In the genomic region with DNA sequence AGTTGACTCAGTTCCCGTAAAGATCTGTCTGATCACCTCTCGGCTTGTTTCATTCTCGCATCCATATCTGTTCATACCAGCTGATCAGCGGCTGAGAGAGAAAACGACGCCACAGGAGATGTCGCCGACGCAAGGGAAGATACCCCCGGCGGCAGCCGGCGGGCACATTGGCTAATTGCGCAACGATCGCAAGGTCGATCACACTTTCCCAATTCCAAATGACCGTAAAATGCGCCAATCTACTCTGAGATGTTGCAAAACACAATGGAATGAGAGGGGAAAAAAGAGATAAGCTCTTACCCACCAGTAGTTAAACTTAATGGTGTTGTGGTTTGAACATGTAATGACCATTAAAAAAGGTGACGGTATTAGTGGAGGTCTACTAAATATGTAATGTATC, we compare ENCODE assay signal across 8 worm cellular contexts.
A peak's percentile ranks its signal among the peaks of the same experiment; 100 is the strongest.
TF ChIP-seq lines count a peak whose summit lies in the region.

No protein-coding gene starts in this region.

TF ChIP-seq in whole organism, L1 larva, 84 proteins besides CTCF, POLR2A, EP300 and RAD21 (continues in another document):
- no peak for TF ChIP-seq mab-9 (GFP tag; IDR thresholded peaks at IDR 0.05; lab: Robert Waterston, UW)
- no peak for TF ChIP-seq mep-1 (tag; optimal IDR thresholded peaks at IDR 0.05; lab: Kevin White, UChicago)
- no peak for TF ChIP-seq sup-37 (GFP tag; optimal IDR thresholded peaks at IDR 0.05; lab: Kevin White, UChicago)
- peak; percentile 65 for TF ChIP-seq unc-130 (tag; optimal IDR thresholded peaks at IDR 0.05; lab: Kevin White, UChicago)
- no peak for TF ChIP-seq zip-4 (GFP tag; optimal IDR thresholded peaks at IDR 0.05; lab: Kevin White, UChicago)
- no peak for TF ChIP-seq fkh-4 (tag; optimal IDR thresholded peaks at IDR 0.05; lab: Kevin White, UChicago; ENCODE audit: borderline replicate concordance)
- TF ChIP-seq ceh-90 (tag; optimal IDR thresholded peaks at IDR 0.05; lab: Kevin White, UChicago): no peak
- TF ChIP-seq ceh-82 (tag; optimal IDR thresholded peaks at IDR 0.05; lab: Kevin White, UChicago): no peak
- no peak for TF ChIP-seq fos-1 (tag; optimal IDR thresholded peaks at IDR 0.05; lab: Kevin White, UChicago)
- TF ChIP-seq aha-1 (tag; optimal IDR thresholded peaks at IDR 0.05; lab: Kevin White, UChicago): no peak
- TF ChIP-seq fkh-8 (tag; optimal IDR thresholded peaks at IDR 0.05; lab: Kevin White, UChicago): no peak

TF ChIP-seq in whole organism, L2 larva, 48 proteins besides CTCF, POLR2A, EP300 and RAD21 (continues in another document):
- peak; percentile 47 for TF ChIP-seq nhr-129 (tag; optimal IDR thresholded peaks at IDR 0.05; lab: Kevin White, UChicago)
- TF ChIP-seq nhr-11 (tag; optimal IDR thresholded peaks at IDR 0.05; lab: Kevin White, UChicago): no peak
- TF ChIP-seq sem-4 (tag; optimal IDR thresholded peaks at IDR 0.05; lab: Kevin White, UChicago): peak; percentile 57
- no peak for TF ChIP-seq mbf-1 (tag; optimal IDR thresholded peaks at IDR 0.05; lab: Kevin White, UChicago)
- TF ChIP-seq sma-9 (GFP tag; optimal IDR thresholded peaks at IDR 0.05; lab: Kevin White, UChicago): peak; percentile 28
- TF ChIP-seq sma-9 (tag; optimal IDR thresholded peaks at IDR 0.05; lab: Kevin White, UChicago): no peak
- peak; percentile 46 for TF ChIP-seq egl-27 (tag; optimal IDR thresholded peaks at IDR 0.05; lab: Kevin White, UChicago)
- TF ChIP-seq ceh-16 (tag; optimal IDR thresholded peaks at IDR 0.05; lab: Kevin White, UChicago): peak; percentile 64
- peak; percentile 60 for TF ChIP-seq nhr-25 (tag; optimal IDR thresholded peaks at IDR 0.05; lab: Kevin White, UChicago)
- TF ChIP-seq blmp-1 (tag; optimal IDR thresholded peaks at IDR 0.05; lab: Kevin White, UChicago; ENCODE audit: insufficient read depth): peak; percentile 16
- no peak for TF ChIP-seq mab-5 (tag; optimal IDR thresholded peaks at IDR 0.05; lab: Kevin White, UChicago)

TF ChIP-seq in whole organism, L3 larva, 47 proteins besides CTCF, POLR2A, EP300 and RAD21:
- TF ChIP-seq aly-2 (tag; optimal IDR thresholded peaks at IDR 0.05; lab: Kevin White, UChicago): no peak
- TF ChIP-seq nhr-23 (tag; optimal IDR thresholded peaks at IDR 0.05; lab: Kevin White, UChicago): peak; percentile 70
- TF ChIP-seq nhr-25 (tag; optimal IDR thresholded peaks at IDR 0.05; lab: Kevin White, UChicago): peak; percentile 59

TF ChIP-seq in whole organism, L4 larva, 104 proteins besides CTCF, POLR2A, EP300 and RAD21 (continues in another document):
- TF ChIP-seq nhr-237 (tag; optimal IDR thresholded peaks at IDR 0.05; lab: Kevin White, UChicago) (no peak), hlh-30 (tag; optimal IDR thresholded peaks at IDR 0.05; lab: Kevin White, UChicago; ENCODE audit: insufficient read depth) (peak; percentile 19), mep-1 (tag; optimal IDR thresholded peaks at IDR 0.05; lab: Kevin White, UChicago) (no peak), ceh-32 (tag; optimal IDR thresholded peaks at IDR 0.05; lab: Kevin White, UChicago; ENCODE audit: poor library complexity) (no peak), fos-1 (tag; optimal IDR thresholded peaks at IDR 0.05; lab: Kevin White, UChicago) (no peak), nhr-28 (tag; optimal IDR thresholded peaks at IDR 0.05; lab: Kevin White, UChicago) (peak; percentile 29), nhr-41 (GFP tag; IDR thresholded peaks at IDR 0.05; lab: Robert Waterston, UW) (no peak), fkh-10 (GFP tag; optimal IDR thresholded peaks at IDR 0.05; lab: Kevin White, UChicago) (no peak), F49E8.2 (tag; optimal IDR thresholded peaks at IDR 0.05; lab: Kevin White, UChicago; ENCODE audit: borderline replicate concordance) (no peak), zag-1 (tag; optimal IDR thresholded peaks at IDR 0.05; lab: Kevin White, UChicago) (no peak), arid-1 (GFP tag; conservative IDR thresholded peaks at IDR 0.05; lab: Robert Waterston, UW) (no peak), madf-9 (GFP tag; conservative IDR thresholded peaks at IDR 0.05; lab: Robert Waterston, UW) (no peak), lin-15B (tag; optimal IDR thresholded peaks at IDR 0.05; lab: Kevin White, UChicago) (no peak)

TF ChIP-seq in whole organism, early embryonic, 17 proteins besides CTCF, POLR2A, EP300 and RAD21:
- TF ChIP-seq hmg-4 (GFP tag; optimal IDR thresholded peaks at IDR 0.05; lab: Kevin White, UChicago) (peak; percentile 8), aly-1 (tag; optimal IDR thresholded peaks at IDR 0.05; lab: Kevin White, UChicago) (no peak), tbx-11 (GFP tag; IDR thresholded peaks at IDR 0.05; lab: Robert Waterston, UW) (no peak)

TF ChIP-seq in whole organism, late embryonic, 69 proteins besides CTCF, POLR2A, EP300 and RAD21:
- TF ChIP-seq ref-2 (tag; optimal IDR thresholded peaks at IDR 0.05; lab: Kevin White, UChicago): peak; percentile 60
- TF ChIP-seq ama-1 (optimal IDR thresholded peaks at IDR 0.05; lab: Kevin White, UChicago): no peak

TF ChIP-seq in whole organism, mixed stage, embryonic, 35 proteins besides CTCF, POLR2A, EP300 and RAD21:
- no peak for TF ChIP-seq unc-39 (tag; optimal IDR thresholded peaks at IDR 0.05; lab: Kevin White, UChicago)
- TF ChIP-seq ham-2 (GFP tag; optimal IDR thresholded peaks at IDR 0.05; lab: Kevin White, UChicago): peak; percentile 99
- no peak for TF ChIP-seq unc-62 (GFP tag; optimal IDR thresholded peaks at IDR 0.05; lab: Kevin White, UChicago)
- TF ChIP-seq snpc-4 (tag; optimal IDR thresholded peaks at IDR 0.05; lab: Kevin White, UChicago): no peak
- peak; percentile 75 for TF ChIP-seq zip-8 (tag; optimal IDR thresholded peaks at IDR 0.05; lab: Kevin White, UChicago)
- peak; percentile 81 for TF ChIP-seq elt-1 (tag; optimal IDR thresholded peaks at IDR 0.05; lab: Kevin White, UChicago; ENCODE audit: borderline replicate concordance, insufficient read depth)
- no peak for TF ChIP-seq blmp-1 (tag; optimal IDR thresholded peaks at IDR 0.05; lab: Kevin White, UChicago)
- TF ChIP-seq cnd-1 (tag; optimal IDR thresholded peaks at IDR 0.05; lab: Kevin White, UChicago): no peak

TF ChIP-seq in whole organism, young adult, 124 proteins besides CTCF, POLR2A, EP300 and RAD21:
- TF ChIP-seq cebp-1 (GFP tag; IDR thresholded peaks at IDR 0.05; lab: Robert Waterston, UW) (no peak), cebp-1 (tag; optimal IDR thresholded peaks at IDR 0.05; lab: Kevin White, UChicago) (peak; percentile 13), madf-3 (GFP tag; IDR thresholded peaks at IDR 0.05; lab: Robert Waterston, UW) (0 out of 2 replicates have a peak, but pooled peaks have one; percentile 53), zfh-2 (GFP tag; conservative IDR thresholded peaks at IDR 0.05; lab: Robert Waterston, UW) (peak; percentile 46), sea-2 (GFP tag; IDR thresholded peaks at IDR 0.05; lab: Robert Waterston, UW) (no peak), snpc-3.4 (tag; optimal IDR thresholded peaks at IDR 0.05; lab: Kevin White, UChicago) (no peak), dox-1 (GFP tag; IDR thresholded peaks at IDR 0.05; lab: Robert Waterston, UW) (0 out of 2 replicates have a peak, but pooled peaks have one; percentile 19), Y53G8AR.9 (GFP tag; conservative IDR thresholded peaks at IDR 0.05; lab: Robert Waterston, UW) (no peak)
TF ChIP-seq in whole organism, young adult: peak in this region for 4.
